Worm (Caenorhabditis elegans) whole organism, L1 larva: ENCODE data around the gene srw-141.

Experiments
- aly-2 ChIP-seq: fragments of 150-350 bp; optimal IDR thresholded peaks from 2 replicates; lab custom pipeline; 2014; ENCODE audit warnings: missing biosample characterization, missing genetic modification characterization
- ama-1 ChIP-seq: fragments of 150-350 bp; optimal IDR thresholded peaks from 2 replicates; lab custom pipeline; 2014
- dpl-1 ChIP-seq, 3 experiments: fragments of 150-350 bp in 2 of 3; sonication (generic microtip) in 1 of 3; optimal IDR thresholded peaks; 2 replicates each; lab custom pipeline; 2014 to 2017; ENCODE audit warnings: missing biosample characterization in 3 of 3, missing genetic modification characterization in 3 of 3, missing genetic modification reagents in 3 of 3
- dsc-1 ChIP-seq: sonication (generic microtip); optimal IDR thresholded peaks from 2 replicates; lab custom pipeline; 2016; ENCODE audit warnings: mild to moderate bottlenecking, missing genetic modification characterization, missing compliant biosample characterization
- egl-27 ChIP-seq, 2 experiments: fragments of 150-350 bp in 1 of 2; sonication (generic microtip); optimal IDR thresholded peaks; 3 replicates each; lab custom pipeline; 2017 to 2018; ENCODE audit warnings: missing biosample characterization in 2 of 2, missing genetic modification characterization in 2 of 2, missing genetic modification reagents in 2 of 2
- lin-13 ChIP-seq: fragments of 150-350 bp; optimal IDR thresholded peaks from 2 replicates; lab custom pipeline; 2014; ENCODE audit warnings: missing biosample characterization, missing genetic modification reagents, missing genetic modification characterization
- lin-39 ChIP-seq: fragments of 150-350 bp; optimal IDR thresholded peaks from 2 replicates; lab custom pipeline; 2014; ENCODE audit warnings: missing biosample characterization, missing genetic modification reagents, missing genetic modification characterization
- mep-1 ChIP-seq: fragments of 150-350 bp; optimal IDR thresholded peaks from 2 replicates; lab custom pipeline; 2014; ENCODE audit warnings: missing biosample characterization, missing genetic modification characterization
- nhr-28 ChIP-seq: fragments of 150-350 bp; optimal IDR thresholded peaks from 2 replicates; lab custom pipeline; 2014; ENCODE audit warnings: missing biosample characterization, missing genetic modification characterization
- tbx-2 ChIP-seq: sonication (generic microtip); optimal IDR thresholded peaks from 2 replicates; lab custom pipeline; 2016; ENCODE audit warnings: missing genetic modification characterization, missing compliant biosample characterization
- unc-98 ChIP-seq: fragments of 200-800 bp; sonication (Bioruptor generic); IDR thresholded peaks from 2 replicates; pipeline ENCODE4 v1.3.6; 2022; ENCODE audit warnings: missing genetic modification characterization, missing compliant biosample characterization
- zag-1 ChIP-seq: fragments of 150-350 bp; optimal IDR thresholded peaks from 2 replicates; lab custom pipeline; 2014; ENCODE audit warnings: missing biosample characterization, missing genetic modification characterization

DNA sequence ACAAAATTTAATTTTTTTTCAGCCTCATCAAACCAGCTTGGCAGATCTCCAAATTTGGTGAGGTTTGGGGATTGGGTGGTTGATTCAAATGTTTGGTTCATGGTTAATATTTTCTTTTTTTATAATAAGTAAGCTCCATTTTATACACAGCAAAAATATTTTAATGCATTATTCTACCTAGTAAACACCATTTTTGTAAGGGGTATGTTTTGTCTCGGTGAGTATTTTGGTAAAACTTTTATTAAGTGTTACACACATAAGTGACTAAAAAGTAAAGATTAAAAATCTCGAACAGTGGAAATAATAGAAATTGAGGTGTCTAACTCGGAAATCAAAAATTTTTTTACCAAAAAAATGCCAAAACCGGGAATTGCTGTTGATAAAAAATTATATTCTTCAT is 49.7 kb downstream of the srw-141 start, which contains the start of gene srw-4:
- TF ChIP-seq dpl-1 (GFP tag; optimal IDR thresholded peaks at IDR 0.05; lab: Kevin White, UChicago) (no peak), lin-13 (GFP tag; lab: Kevin White, UChicago) (no peak), egl-27 (tag; optimal IDR thresholded peaks at IDR 0.05; lab: Kevin White, UChicago) (no peak), ama-1 (lab: Kevin White, UChicago) (no peak), lin-39 (no peak), zag-1 (no peak), unc-98 (GFP tag; lab: Robert Waterston, UW) (no peak), dsc-1 (tag; lab: Kevin White, UChicago) (no peak), tbx-2 (tag; lab: Kevin White, UChicago) (no peak), nhr-28 (tag; lab: Kevin White, UChicago) (no peak), mep-1 (tag; lab: Kevin White, UChicago) (no peak), aly-2 (tag; lab: Kevin White, UChicago) (no peak)
